Worm (Caenorhabditis elegans): ENCODE data around the gene pas-6.

The pas-6 gene

DNA sequence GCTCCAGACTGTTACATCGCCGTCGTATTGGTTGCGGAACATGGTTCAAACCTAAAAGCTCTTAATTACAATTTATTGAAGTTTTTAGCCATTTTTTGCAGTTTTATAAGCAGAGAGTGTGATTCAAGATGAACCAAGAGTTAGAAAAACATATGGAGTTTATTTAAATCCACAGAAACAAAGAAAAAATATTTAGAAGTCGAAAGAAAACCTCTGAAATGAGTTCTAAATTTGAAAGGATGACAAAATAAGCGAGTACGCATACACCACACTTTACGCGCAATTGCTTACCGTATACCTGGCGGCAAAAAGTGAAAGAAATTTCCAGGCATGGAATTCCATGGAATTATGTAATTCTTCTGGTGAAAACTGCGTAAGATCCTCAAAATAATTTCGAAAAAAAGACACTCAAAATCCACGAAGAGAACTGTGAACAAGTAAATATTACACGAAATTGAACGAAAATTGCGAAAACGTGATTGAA, at the start of gene pas-6:
pas-6 (minus strand) TSS at position 51 of the 484 bp plus-strand sequence.
- TF ChIP-seq F13C5.2 (tag; optimal IDR thresholded peaks at IDR 0.05): peak; percentile 24
- no peak for TF ChIP-seq tbx-11 (GFP tag; IDR thresholded peaks at IDR 0.05)

DNA sequence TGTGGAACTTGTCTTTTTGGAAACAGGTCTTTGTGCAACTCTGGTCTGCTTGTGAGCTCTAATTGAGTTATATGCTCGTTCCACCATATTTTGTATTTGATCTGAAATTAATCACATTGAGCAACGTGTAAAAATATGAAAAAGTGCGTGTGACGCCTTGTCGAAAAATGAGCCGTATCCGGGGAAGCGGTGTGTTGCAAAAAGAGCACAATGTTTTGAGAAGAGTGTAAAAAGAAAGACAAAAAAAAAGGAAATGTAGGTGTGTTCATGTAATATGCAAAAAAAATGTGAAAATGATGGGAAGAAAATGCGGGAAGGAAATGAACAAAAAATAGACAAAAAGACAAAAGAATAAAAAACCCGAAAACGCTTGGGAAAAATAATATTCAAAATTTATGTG, 46.6 kb upstream of the pas-6 start, which contains the start of gene acy-4:
acy-4 (minus strand) TSS at position 101 of the 400 bp plus-strand sequence.
- TF ChIP-seq ets-7 (tag; optimal IDR thresholded peaks at IDR 0.05) (no peak), flt-1 (GFP tag; IDR thresholded peaks at IDR 0.05) (no peak), sea-1 (GFP tag; conservative IDR thresholded peaks at IDR 0.05) (no peak), tra-4 (tag; optimal IDR thresholded peaks at IDR 0.05) (no peak), hmg-4 (GFP tag; optimal IDR thresholded peaks at IDR 0.05) (no peak), ama-1 (optimal IDR thresholded peaks at IDR 0.05) (no peak), F13C5.2 (tag; optimal IDR thresholded peaks at IDR 0.05) (no peak), hmbx-1 (tag; optimal IDR thresholded peaks at IDR 0.05) (no peak), ceh-13 (GFP tag; optimal IDR thresholded peaks at IDR 0.05) (no peak), ceh-36 (tag; optimal IDR thresholded peaks at IDR 0.05) (no peak), tbx-37 (GFP tag; conservative IDR thresholded peaks at IDR 0.05) (no peak), scrt-1 (GFP tag; IDR thresholded peaks at IDR 0.05) (no peak), aly-1 (tag; optimal IDR thresholded peaks at IDR 0.05) (no peak), B0310.2 (tag; optimal IDR thresholded peaks at IDR 0.05) (no peak), hnd-1 (tag; optimal IDR thresholded peaks at IDR 0.05) (no peak), pes-1 (GFP tag; IDR thresholded peaks at IDR 0.05) (no peak)

DNA sequence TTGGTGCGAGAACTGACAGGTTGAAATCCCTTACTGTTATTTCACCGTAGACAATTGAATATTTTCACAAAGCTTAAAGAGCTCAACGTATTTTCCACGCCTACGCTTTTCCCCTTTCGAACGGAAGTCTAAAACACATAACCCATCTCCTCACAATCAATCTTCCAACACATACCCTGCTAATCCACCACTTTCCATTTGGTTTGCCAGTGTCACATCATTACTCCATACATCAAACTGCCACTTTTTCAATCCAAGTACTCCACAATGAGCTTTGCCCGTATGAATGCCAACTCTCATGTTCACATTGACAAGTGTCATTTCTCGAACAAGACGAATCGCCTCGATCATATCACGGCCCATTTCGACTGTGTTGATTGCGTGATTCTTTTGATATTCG, 43.9 kb upstream of the pas-6 start:
- TF ChIP-seq pes-1 (GFP tag; IDR thresholded peaks at IDR 0.05): no peak
- no peak for TF ChIP-seq sea-1 (GFP tag; conservative IDR thresholded peaks at IDR 0.05)
- TF ChIP-seq hnd-1 (tag; optimal IDR thresholded peaks at IDR 0.05): no peak
- no peak for TF ChIP-seq hmbx-1 (tag; optimal IDR thresholded peaks at IDR 0.05)
- no peak for TF ChIP-seq tbx-37 (GFP tag; conservative IDR thresholded peaks at IDR 0.05)
- TF ChIP-seq scrt-1 (GFP tag; IDR thresholded peaks at IDR 0.05): no peak
- TF ChIP-seq aly-1 (tag; optimal IDR thresholded peaks at IDR 0.05): no peak
- TF ChIP-seq hmg-4 (GFP tag; optimal IDR thresholded peaks at IDR 0.05): no peak

DNA sequence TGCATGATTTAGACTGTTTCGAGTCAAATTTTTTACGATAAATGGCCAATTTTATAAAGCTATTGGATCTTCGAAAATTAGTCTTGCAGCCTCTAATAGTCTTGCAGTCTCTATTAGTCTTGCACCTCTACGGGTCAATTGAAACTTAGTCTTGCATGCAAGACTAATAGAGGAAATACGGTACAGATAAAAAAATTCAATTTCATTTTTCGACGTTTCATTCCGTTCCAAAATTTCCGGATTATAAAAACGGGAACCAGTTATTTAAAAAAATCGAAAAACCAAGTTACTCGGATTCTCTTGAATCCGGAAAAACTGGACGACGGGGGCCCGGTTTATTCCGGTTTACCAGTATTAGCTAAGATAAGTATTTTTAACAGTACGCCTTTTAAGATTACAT, 37.2 kb upstream of the pas-6 start, which contains the start of gene M03E7.1:
M03E7.1 (plus strand) TSS at position 301 of the 400 bp plus-strand sequence.
- no peak for TF ChIP-seq ets-7 (tag; optimal IDR thresholded peaks at IDR 0.05)
- TF ChIP-seq aly-1 (tag; optimal IDR thresholded peaks at IDR 0.05): no peak
- TF ChIP-seq tbx-11 (GFP tag; IDR thresholded peaks at IDR 0.05): no peak
- no peak for TF ChIP-seq ama-1 (optimal IDR thresholded peaks at IDR 0.05)
- no peak for TF ChIP-seq tra-4 (tag; optimal IDR thresholded peaks at IDR 0.05)
- TF ChIP-seq sea-1 (GFP tag; conservative IDR thresholded peaks at IDR 0.05): no peak
- TF ChIP-seq ceh-36 (tag; optimal IDR thresholded peaks at IDR 0.05): no peak
- TF ChIP-seq hmbx-1 (tag; optimal IDR thresholded peaks at IDR 0.05): no peak
- TF ChIP-seq ceh-13 (GFP tag; optimal IDR thresholded peaks at IDR 0.05): no peak
- no peak for TF ChIP-seq pes-1 (GFP tag; IDR thresholded peaks at IDR 0.05)
- no peak for TF ChIP-seq B0310.2 (tag; optimal IDR thresholded peaks at IDR 0.05)
- TF ChIP-seq flt-1 (GFP tag; IDR thresholded peaks at IDR 0.05): no peak
- no peak for TF ChIP-seq tbx-37 (GFP tag; conservative IDR thresholded peaks at IDR 0.05)
- no peak for TF ChIP-seq scrt-1 (GFP tag; IDR thresholded peaks at IDR 0.05)
- TF ChIP-seq F13C5.2 (tag; optimal IDR thresholded peaks at IDR 0.05): no peak
- no peak for TF ChIP-seq hmg-4 (GFP tag; optimal IDR thresholded peaks at IDR 0.05)
- no peak for TF ChIP-seq hnd-1 (tag; optimal IDR thresholded peaks at IDR 0.05)

DNA sequence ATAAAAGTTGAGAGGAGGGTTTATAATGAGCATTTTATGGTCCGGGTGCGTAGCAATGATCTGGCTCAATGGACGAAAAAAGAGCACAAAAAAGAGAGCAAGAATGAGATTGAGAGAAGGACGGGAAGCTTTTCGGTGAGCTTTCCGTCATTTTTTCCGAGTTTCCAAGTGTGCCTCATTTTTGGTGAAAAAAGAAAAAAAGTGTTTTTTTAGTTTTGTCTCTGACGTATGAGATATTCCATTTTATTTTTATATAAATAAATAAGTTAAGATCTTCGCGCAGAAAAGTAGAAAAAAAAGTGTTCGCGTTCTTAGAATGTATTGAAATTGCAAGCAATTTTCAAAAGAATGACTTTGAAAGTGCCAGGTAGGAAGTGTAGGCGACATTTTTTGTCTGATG, 35.9 kb upstream of the pas-6 start, which contains the start of gene memb-2:
memb-2 (minus strand) TSS at position 101 of the 400 bp plus-strand sequence.
- TF ChIP-seq pes-1 (GFP tag; IDR thresholded peaks at IDR 0.05): no peak
- no peak for TF ChIP-seq tbx-37 (GFP tag; conservative IDR thresholded peaks at IDR 0.05)
- no peak for TF ChIP-seq ets-7 (tag; optimal IDR thresholded peaks at IDR 0.05)
- TF ChIP-seq ama-1 (optimal IDR thresholded peaks at IDR 0.05): no peak
- no peak for TF ChIP-seq F13C5.2 (tag; optimal IDR thresholded peaks at IDR 0.05)
- TF ChIP-seq hmbx-1 (tag; optimal IDR thresholded peaks at IDR 0.05): no peak
- no peak for TF ChIP-seq hnd-1 (tag; optimal IDR thresholded peaks at IDR 0.05)
- no peak for TF ChIP-seq tra-4 (tag; optimal IDR thresholded peaks at IDR 0.05)
- no peak for TF ChIP-seq sea-1 (GFP tag; conservative IDR thresholded peaks at IDR 0.05)
- no peak for TF ChIP-seq scrt-1 (GFP tag; IDR thresholded peaks at IDR 0.05)
- no peak for TF ChIP-seq ceh-36 (tag; optimal IDR thresholded peaks at IDR 0.05)
- TF ChIP-seq ceh-13 (GFP tag; optimal IDR thresholded peaks at IDR 0.05): no peak
- no peak for TF ChIP-seq aly-1 (tag; optimal IDR thresholded peaks at IDR 0.05)
- no peak for TF ChIP-seq B0310.2 (tag; optimal IDR thresholded peaks at IDR 0.05)
- TF ChIP-seq flt-1 (GFP tag; IDR thresholded peaks at IDR 0.05): no peak
- TF ChIP-seq tbx-11 (GFP tag; IDR thresholded peaks at IDR 0.05): no peak
- no peak for TF ChIP-seq hmg-4 (GFP tag; optimal IDR thresholded peaks at IDR 0.05)

- TF ChIP-seq tbx-37 (GFP tag; conservative IDR thresholded peaks at IDR 0.05): no peak
- TF ChIP-seq pes-1 (GFP tag; IDR thresholded peaks at IDR 0.05): no peak
- no peak for TF ChIP-seq scrt-1 (GFP tag; IDR thresholded peaks at IDR 0.05)
- no peak for TF ChIP-seq tbx-11 (GFP tag; IDR thresholded peaks at IDR 0.05)
- no peak for TF ChIP-seq ceh-36 (tag; optimal IDR thresholded peaks at IDR 0.05)
- no peak for TF ChIP-seq tra-4 (tag; optimal IDR thresholded peaks at IDR 0.05)
- TF ChIP-seq ets-7 (tag; optimal IDR thresholded peaks at IDR 0.05): no peak
- no peak for TF ChIP-seq ceh-13 (GFP tag; optimal IDR thresholded peaks at IDR 0.05)
- no peak for TF ChIP-seq flt-1 (GFP tag; IDR thresholded peaks at IDR 0.05)
- no peak for TF ChIP-seq aly-1 (tag; optimal IDR thresholded peaks at IDR 0.05)
- TF ChIP-seq B0310.2 (tag; optimal IDR thresholded peaks at IDR 0.05): no peak
- no peak for TF ChIP-seq F13C5.2 (tag; optimal IDR thresholded peaks at IDR 0.05)
- TF ChIP-seq hmbx-1 (tag; optimal IDR thresholded peaks at IDR 0.05): no peak
- no peak for TF ChIP-seq ama-1 (optimal IDR thresholded peaks at IDR 0.05)
- TF ChIP-seq hmg-4 (GFP tag; optimal IDR thresholded peaks at IDR 0.05): no peak
- TF ChIP-seq hnd-1 (tag; optimal IDR thresholded peaks at IDR 0.05): no peak
- TF ChIP-seq sea-1 (GFP tag; conservative IDR thresholded peaks at IDR 0.05): no peak
Observed at ce11 chrV:5619372-5619771, 35.2 kb upstream of the pas-6 start.

DNA sequence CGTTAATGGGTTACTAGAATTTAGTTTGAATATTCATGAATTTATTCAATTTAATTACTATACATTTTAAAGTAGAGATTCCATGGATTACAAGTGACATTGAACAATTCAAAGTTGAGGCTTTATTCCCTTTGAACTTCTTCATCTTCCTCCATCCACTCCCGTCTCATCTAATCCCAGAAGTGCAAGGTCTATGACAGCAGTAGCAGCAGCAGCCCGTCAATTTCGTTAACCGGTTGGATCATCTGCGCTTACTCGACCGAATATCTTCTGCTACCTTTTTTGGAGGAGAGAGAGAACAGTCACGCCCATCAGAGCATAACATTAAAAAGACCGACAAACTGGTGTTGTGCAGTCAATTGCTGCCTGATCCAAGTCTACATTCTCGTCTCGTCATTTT, 33.2 kb upstream of the pas-6 start, which contains the start of gene M03E7.2:
M03E7.2 (plus strand) TSS at position 301 of the 400 bp plus-strand sequence.
- TF ChIP-seq pes-1 (GFP tag; IDR thresholded peaks at IDR 0.05) (no peak), tbx-37 (GFP tag; conservative IDR thresholded peaks at IDR 0.05) (no peak), hmbx-1 (tag; optimal IDR thresholded peaks at IDR 0.05) (no peak), tbx-11 (GFP tag; IDR thresholded peaks at IDR 0.05) (no peak), B0310.2 (tag; optimal IDR thresholded peaks at IDR 0.05) (no peak)

All from whole organism, early embryonic.